Worm (Caenorhabditis elegans) whole organism, midembryonic: ENCODE measurements around the gene srbc-36.

ENCODE experiments used
- cog-1 ChIP-seq: sonication (generic microtip); optimal IDR thresholded peaks from 2 replicates; lab custom pipeline; 2016; ENCODE audit warnings: missing genetic modification characterization, missing compliant biosample characterization
- klf-2 ChIP-seq: fragments of 200-800 bp; sonication (Bioruptor generic); conservative IDR thresholded peaks from 2 replicates; pipeline ENCODE4 v1.3.6; 2022; ENCODE audit warnings: missing genetic modification reagents, missing genetic modification characterization, missing compliant biosample characterization
- med-1 ChIP-seq: sonication (generic microtip); optimal IDR thresholded peaks from 2 replicates; lab custom pipeline; 2017; ENCODE audit warnings: missing genetic modification characterization, mild to moderate bottlenecking, missing compliant biosample characterization, antibody characterized with exemption, missing genetic modification reagents; ENCODE audit not compliant: insufficient read depth
- tab-1 ChIP-seq: fragments of 200-800 bp; sonication (Bioruptor generic); IDR thresholded peaks from 2 replicates; pipeline ENCODE4 v1.3.6; 2022; ENCODE audit warnings: missing genetic modification characterization, missing compliant biosample characterization
- ztf-23 ChIP-seq: fragments of 200-800 bp; sonication (Bioruptor generic); IDR thresholded peaks from 2 replicates; pipeline ENCODE4 v1.3.6; 2022; ENCODE audit warnings: missing genetic modification reagents, missing genetic modification characterization, missing compliant biosample characterization
- ztf-29 ChIP-seq: fragments of 200-800 bp; sonication (Bioruptor generic); IDR thresholded peaks from 2 replicates; pipeline ENCODE4 v1.3.6; 2022; ENCODE audit warnings: missing genetic modification reagents, missing genetic modification characterization, missing compliant biosample characterization

DNA sequence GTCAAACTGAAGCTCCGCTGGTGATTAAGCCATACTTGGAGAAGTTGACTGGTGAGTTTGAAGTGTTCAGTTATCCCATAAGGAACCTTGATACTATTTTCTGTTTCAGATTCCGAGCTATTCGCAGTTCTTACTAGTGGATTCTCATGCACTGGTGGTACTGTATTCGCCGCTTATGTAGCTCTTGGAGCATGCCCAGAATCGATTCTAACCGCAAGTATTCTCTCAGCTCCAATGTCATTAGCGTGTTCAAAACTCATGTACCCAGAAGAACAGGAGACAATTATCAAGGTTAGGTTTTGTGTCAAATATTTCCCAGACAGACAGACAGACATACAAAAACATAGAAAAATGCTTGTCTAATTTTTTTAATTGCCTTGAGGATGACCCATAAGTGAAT, 25.4 kb downstream of the srbc-36 start:
- TF ChIP-seq klf-2 (GFP tag; lab: Robert Waterston, UW) (no peak), med-1 (GFP tag; lab: Kevin White, UChicago) (no peak), ztf-23 (no peak), tab-1 (GFP tag; lab: Robert Waterston, UW) (no peak), ztf-29 (no peak), cog-1 (tag; lab: Kevin White, UChicago) (no peak)
